Fruit fly (Drosophila melanogaster) whole organism, prepupa: ENCODE measurements around the gene sing.

Experiments
- CG3032 ChIP-seq: fragments of 200-800 bp; optimal IDR thresholded peaks from 2 replicates; lab custom pipeline; 2019; ENCODE audit warnings: missing biosample characterization, mild to moderate bottlenecking, missing genetic modification characterization, moderate library complexity
- CG32006 ChIP-seq: fragments of 200-800 bp; sonication (Bioruptor generic); optimal IDR thresholded peaks from 3 replicates; lab custom pipeline; 2017; ENCODE audit warnings: missing biosample characterization, mild to moderate bottlenecking, missing genetic modification characterization
- CG6163 ChIP-seq: fragments of 200-800 bp; sonication (Bioruptor generic); IDR thresholded peaks from 3 replicates; pipeline ENCODE4 v1.3.6; 2022; ENCODE audit warnings: missing biosample characterization, missing genetic modification characterization
- CG6854 ChIP-seq: fragments of 200-800 bp; sonication (Bioruptor generic); optimal IDR thresholded peaks from 2 replicates; lab custom pipeline; 2017; ENCODE audit warnings: missing biosample characterization, mild to moderate bottlenecking, missing genetic modification characterization
- Hr38 ChIP-seq: sonication (Bioruptor generic); optimal IDR thresholded peaks from 2 replicates; lab custom pipeline; 2016; ENCODE audit warnings: missing biosample characterization, missing genetic modification characterization
- Smox ChIP-seq: fragments of 200-800 bp; sonication (Bioruptor generic); optimal IDR thresholded peaks from 3 replicates; lab custom pipeline; 2016; ENCODE audit warnings: missing biosample characterization, missing genetic modification characterization
- dsx ChIP-seq: fragments of 200-800 bp; optimal IDR thresholded peaks from 3 replicates; lab custom pipeline; 2019; ENCODE audit warnings: missing biosample characterization, mild to moderate bottlenecking, missing genetic modification characterization, moderate library complexity; ENCODE audit not compliant: poor library complexity, severe bottlenecking
- eg ChIP-seq: fragments of 200-800 bp; sonication (Bioruptor generic); IDR thresholded peaks from 3 replicates; pipeline ENCODE4 v1.3.6; 2022; ENCODE audit warnings: missing biosample characterization, missing genetic modification characterization
- esn ChIP-seq: fragments of 200-800 bp; sonication (Bioruptor generic); optimal IDR thresholded peaks from 2 replicates; lab custom pipeline; 2016; ENCODE audit warnings: missing biosample characterization, mild to moderate bottlenecking, missing genetic modification characterization, moderate library complexity
- fkh ChIP-seq: fragments of 200-800 bp; sonication (Bioruptor generic); optimal IDR thresholded peaks from 3 replicates; lab custom pipeline; 2017; ENCODE audit warnings: missing biosample characterization, mild to moderate bottlenecking, missing genetic modification characterization, moderate library complexity
- lz ChIP-seq: fragments of 200-800 bp; sonication (Bioruptor generic); optimal IDR thresholded peaks from 3 replicates; lab custom pipeline; 2016; ENCODE audit warnings: missing biosample characterization, missing genetic modification characterization

DNA sequence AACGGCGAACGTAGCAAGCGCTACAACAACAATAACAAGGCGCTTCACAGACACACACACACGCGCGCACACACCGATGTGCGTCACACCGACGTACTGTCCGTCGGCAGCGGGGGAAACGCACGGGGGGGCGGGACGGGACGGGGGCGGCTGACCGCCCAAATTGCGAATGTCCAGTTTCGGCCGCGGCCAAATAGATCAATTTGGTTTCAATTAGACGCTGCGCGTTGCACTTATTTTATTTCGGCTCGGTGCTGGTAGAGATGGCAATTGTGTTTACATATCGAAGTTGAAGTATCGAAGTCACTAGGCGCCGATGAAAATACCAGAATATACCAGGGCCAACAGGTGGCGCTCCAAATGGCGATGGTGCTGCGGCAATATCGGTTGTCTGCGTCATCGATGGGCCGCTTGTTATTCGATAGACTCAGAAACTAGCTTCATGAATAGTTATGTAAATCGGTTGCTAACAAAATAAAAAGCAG lies 41.9 kb upstream of the sing start, which contains the start of gene Rok:
- TF ChIP-seq CG6854 (GFP tag; lab: Kevin White, UChicago) = no peak
- 0 out of 3 replicates have a peak, but pooled peaks have one; percentile 31 for TF ChIP-seq CG6163
- no peak for TF ChIP-seq Smox (GFP tag; lab: Kevin White, UChicago)
- no peak for TF ChIP-seq Hr38 (GFP tag; lab: Kevin White, UChicago)
- TF ChIP-seq eg (GFP tag; lab: Robert Waterston, UW) = no peak
- no peak for TF ChIP-seq lz (GFP tag; lab: Kevin White, UChicago)
- TF ChIP-seq esn (GFP tag; lab: Kevin White, UChicago) = no peak
- peak; percentile 51 for TF ChIP-seq fkh (GFP tag; lab: Kevin White, UChicago)
- TF ChIP-seq dsx (GFP tag; lab: Kevin White, UChicago) = no peak
- no peak for TF ChIP-seq CG32006
- no peak for TF ChIP-seq CG3032
